Worm (Caenorhabditis elegans) whole organism, young adult: ENCODE measurements around the gene wht-7.

ENCODE experiments used
- nfya-1 ChIP-seq: sonication (generic microtip); optimal IDR thresholded peaks from 2 replicates; lab custom pipeline; 2017; ENCODE audit warnings: antibody characterized with exemption, missing compliant biosample characterization, missing genetic modification characterization, borderline replicate concordance; ENCODE audit not compliant: insufficient read depth
- nhr-80 ChIP-seq: sonication (generic microtip); optimal IDR thresholded peaks from 2 replicates; lab custom pipeline; 2016; ENCODE audit warnings: missing genetic modification characterization, missing compliant biosample characterization

ce11 chrIII:6136178-6136577 lies 13.2 kb downstream of the wht-7 start, which contains the start of gene mvk-1:
- TF ChIP-seq nfya-1 (tag; lab: Kevin White, UChicago), result no peak
- TF ChIP-seq nhr-80 (tag; lab: Kevin White, UChicago), result no peak
